Fruit fly (Drosophila melanogaster) S2 (cell line): ENCODE results near the gene CG11857.

Experiments used
- CG8478 ChIP-seq: fragments of >200 bp; optimal IDR thresholded peaks from 2 replicates; lab custom pipeline; 2018
- CTCF ChIP-seq, 2 experiments: fragments of >200 bp; optimal IDR thresholded peaks; 2 replicates each; lab custom pipeline; 2018

Gene CG11857

DNA sequence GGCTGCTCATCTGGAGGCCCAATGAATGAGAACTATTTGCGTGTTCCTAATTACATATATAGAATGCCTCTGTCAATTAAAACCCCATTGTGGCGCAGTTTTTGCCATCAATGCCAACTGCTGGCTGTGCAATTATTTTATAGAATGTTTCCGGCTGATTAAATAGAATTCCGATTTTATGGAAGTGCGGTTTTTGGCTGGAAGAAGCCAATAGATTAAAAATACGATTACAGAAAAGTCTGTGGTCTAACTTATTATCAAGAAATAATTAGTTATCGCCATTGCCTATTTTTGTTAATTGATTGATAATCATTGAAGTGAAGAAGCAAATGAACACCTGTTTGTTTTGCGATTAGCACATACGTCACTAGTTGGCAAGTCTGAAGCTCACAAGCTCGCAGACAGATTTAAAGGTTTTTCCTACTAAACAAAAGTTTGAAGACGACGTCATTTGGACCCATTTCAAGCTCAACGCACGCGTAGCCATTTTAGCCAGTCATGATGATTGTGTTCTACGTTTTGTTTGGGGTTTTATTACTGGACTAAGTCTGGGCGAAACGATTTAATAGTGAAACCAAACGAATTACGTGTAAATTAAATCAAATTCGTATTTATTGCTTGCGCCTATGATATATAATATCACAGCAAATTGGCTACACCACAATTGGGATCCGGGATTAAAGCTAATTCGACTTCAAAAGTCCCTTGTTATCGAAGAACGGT, 47.3 kb downstream of the CG11857 start:
- TF ChIP-seq CTCF (optimal IDR thresholded peaks at IDR 0.05; lab: Kevin White, UChicago) (no peak), CG8478 (lab: Kevin White, UChicago) (no peak)

DNA sequence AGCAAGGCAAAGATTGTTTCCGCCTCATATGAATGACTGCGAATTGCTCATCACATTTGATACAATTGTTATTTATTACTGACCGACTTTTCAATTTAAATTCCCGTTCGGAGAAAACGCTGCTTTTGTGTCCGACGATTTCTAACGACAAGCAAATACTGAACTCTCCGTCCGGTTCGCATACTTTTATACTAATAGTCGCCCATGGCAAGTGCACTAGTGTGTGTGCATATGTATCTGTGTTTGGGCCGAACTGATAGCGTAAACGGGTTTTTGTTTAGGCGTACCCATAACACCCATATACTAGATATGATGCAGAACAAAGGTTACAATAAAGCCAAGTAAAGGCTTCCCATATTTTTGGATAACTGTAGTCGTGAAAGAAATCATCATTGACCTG, 49.5 kb downstream of the CG11857 start, which contains the start of gene CG10550:
CG10550 (minus strand) TSS at position 164 of the 400 bp plus-strand sequence.
- TF ChIP-seq CTCF (optimal IDR thresholded peaks at IDR 0.05; lab: Kevin White, UChicago) (no peak), CG8478 (lab: Kevin White, UChicago) (no peak)

DNA sequence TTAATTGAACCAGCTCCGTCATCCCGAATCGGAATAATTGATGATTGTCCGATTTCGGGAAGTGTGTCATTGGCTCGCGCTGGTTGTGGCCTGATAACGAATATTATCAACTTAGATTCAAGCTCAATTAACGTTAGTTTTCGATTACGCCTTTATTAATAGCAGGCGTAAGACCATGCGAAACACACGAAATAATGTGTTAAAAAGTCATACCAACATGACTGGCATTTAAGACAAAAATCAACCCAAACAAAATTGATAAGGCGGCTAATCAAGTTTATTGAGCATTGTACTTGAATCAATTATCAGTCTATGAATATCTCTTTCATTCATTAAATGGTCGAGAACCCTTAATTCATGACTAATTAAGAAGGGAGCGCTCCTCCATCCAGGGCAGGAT, 50.5 kb downstream of the CG11857 start:
- TF ChIP-seq CTCF (optimal IDR thresholded peaks at IDR 0.05; lab: Kevin White, UChicago) (no peak), CG8478 (lab: Kevin White, UChicago) (no peak)
